Worm (Caenorhabditis elegans): Measurements from ENCODE around the gene Y46D2A.1.

DNA sequence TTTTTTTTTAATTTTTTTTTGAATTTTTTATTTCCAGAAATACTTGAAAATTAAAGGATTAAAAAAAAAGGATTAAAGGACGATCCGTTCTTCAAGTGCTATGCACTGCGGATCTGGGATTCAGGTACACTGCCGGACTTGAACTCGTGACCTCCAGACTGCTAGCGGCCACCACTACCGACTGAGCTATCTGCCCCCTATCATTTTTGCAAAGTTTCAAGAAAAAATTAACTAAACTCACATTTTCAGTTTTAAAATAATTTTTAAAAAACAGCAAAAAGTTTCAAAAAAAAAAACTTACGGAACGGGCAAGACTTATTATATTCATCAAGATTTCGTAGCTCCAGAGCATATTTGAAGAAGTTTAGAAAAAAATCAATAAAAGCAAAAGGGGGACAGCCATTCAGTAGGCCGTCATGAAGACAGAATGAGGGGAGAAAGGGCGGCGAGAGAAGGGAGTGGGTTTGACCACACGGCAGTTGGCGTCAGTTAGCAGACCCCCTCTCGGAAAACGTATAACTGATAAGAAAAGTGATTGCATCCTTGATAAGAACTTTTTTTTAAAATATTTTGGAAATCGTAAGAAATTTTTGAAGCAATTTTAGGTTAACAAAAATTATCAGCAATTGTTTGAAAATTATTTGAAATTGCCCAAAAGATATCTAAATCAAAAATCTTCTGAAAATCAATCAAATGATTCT lies 11.2 kb upstream of the Y46D2A.1 start:
- TF ChIP-seq ets-7 (tag; optimal IDR thresholded peaks at IDR 0.05) (no peak), ama-1 (optimal IDR thresholded peaks at IDR 0.05) (no peak), ceh-13 (GFP tag; optimal IDR thresholded peaks at IDR 0.05) (no peak), pes-1 (GFP tag; IDR thresholded peaks at IDR 0.05) (no peak), flt-1 (GFP tag; IDR thresholded peaks at IDR 0.05) (no peak), tbx-37 (GFP tag; conservative IDR thresholded peaks at IDR 0.05) (no peak), hnd-1 (tag; optimal IDR thresholded peaks at IDR 0.05) (no peak), aly-1 (tag; optimal IDR thresholded peaks at IDR 0.05) (no peak), scrt-1 (GFP tag; IDR thresholded peaks at IDR 0.05) (no peak), B0310.2 (tag; optimal IDR thresholded peaks at IDR 0.05) (no peak), sea-1 (GFP tag; conservative IDR thresholded peaks at IDR 0.05) (no peak)

All from whole organism, early embryonic.